Worm (Caenorhabditis elegans) whole organism, L4 larva: Measurements from ENCODE around the gene F57C2.5.

ENCODE experiments used
- F37D6.2 ChIP-seq: sonication (generic microtip); optimal IDR thresholded peaks from 2 replicates; lab custom pipeline; 2016; ENCODE audit warnings: mild to moderate bottlenecking, missing genetic modification characterization, missing compliant biosample characterization
- ZK546.5 ChIP-seq, 2 experiments: sonication (generic microtip); optimal IDR thresholded peaks; 2 replicates each; lab custom pipeline; 2017; ENCODE audit warnings: missing biosample characterization in 2 of 2, missing genetic modification characterization in 2 of 2
- ceh-20 ChIP-seq: fragments of 200-800 bp; sonication (Bioruptor generic); IDR thresholded peaks from 2 replicates; pipeline ENCODE4 v1.3.6; 2022; ENCODE audit warnings: missing genetic modification reagents, missing genetic modification characterization, missing compliant biosample characterization
- ceh-44 ChIP-seq: fragments of 200-800 bp; sonication (Bioruptor generic); IDR thresholded peaks from 2 replicates; pipeline ENCODE4 v1.3.6; 2022; ENCODE audit warnings: missing genetic modification reagents, missing genetic modification characterization, missing compliant biosample characterization
- ctbp-1 ChIP-seq: fragments of 200-800 bp; sonication (Bioruptor generic); IDR thresholded peaks from 2 replicates; pipeline ENCODE4 v1.3.6; 2022; ENCODE audit warnings: missing genetic modification reagents, missing genetic modification characterization, missing compliant biosample characterization
- daf-16 ChIP-seq, 3 experiments: sonication (generic microtip); optimal IDR thresholded peaks; 2 replicates each; lab custom pipeline; 2016 to 2017; ENCODE audit warnings: missing genetic modification characterization in 3 of 3, missing genetic modification reagents in 3 of 3, mild to moderate bottlenecking in 2 of 3, missing compliant biosample characterization in 2 of 3, missing biosample characterization in 1 of 3, moderate library complexity in 1 of 3
- daf-19 ChIP-seq: fragments of 200-800 bp; sonication (Bioruptor generic); conservative IDR thresholded peaks from 2 replicates; pipeline ENCODE4 v1.3.6; 2022; ENCODE audit warnings: missing genetic modification characterization, missing compliant biosample characterization
- daf-8 ChIP-seq: fragments of 200-800 bp; sonication (Bioruptor generic); IDR thresholded peaks from 2 replicates; pipeline ENCODE4 v1.3.6; 2022; ENCODE audit warnings: missing genetic modification characterization, missing compliant biosample characterization
- dmd-6 ChIP-seq: fragments of 200-800 bp; sonication (Bioruptor generic); IDR thresholded peaks from 2 replicates; pipeline ENCODE4 v1.3.6; 2022; ENCODE audit warnings: missing genetic modification reagents, missing genetic modification characterization, missing compliant biosample characterization
- dpl-1 ChIP-seq: fragments of 150-350 bp; optimal IDR thresholded peaks from 2 replicates; lab custom pipeline; 2014; ENCODE audit warnings: missing biosample characterization, missing genetic modification reagents, missing genetic modification characterization
- dve-1 ChIP-seq: sonication (generic microtip); optimal IDR thresholded peaks from 2 replicates; lab custom pipeline; 2017; ENCODE audit warnings: antibody characterized with exemption, mild to moderate bottlenecking, missing genetic modification characterization, missing compliant biosample characterization; ENCODE audit not compliant: insufficient read depth
- fkh-10 ChIP-seq: fragments of 150-350 bp; optimal IDR thresholded peaks from 2 replicates; lab custom pipeline; 2014; ENCODE audit warnings: missing biosample characterization, missing genetic modification reagents, missing genetic modification characterization
- hif-1 ChIP-seq, 2 experiments: sonication (generic microtip); optimal IDR thresholded peaks; 2 replicates each; lab custom pipeline; 2016 to 2017; ENCODE audit warnings: missing compliant biosample characterization in 2 of 2, missing genetic modification characterization in 2 of 2, missing genetic modification reagents in 2 of 2, missing genotype in 2 of 2, mild to moderate bottlenecking in 1 of 2
- hlh-11 ChIP-seq: fragments of 200-800 bp; sonication (Bioruptor generic); optimal IDR thresholded peaks from 2 replicates; lab custom pipeline; 2018; ENCODE audit warnings: mild to moderate bottlenecking, missing genetic modification characterization, missing compliant biosample characterization
- hlh-30 ChIP-seq: sonication (generic microtip); optimal IDR thresholded peaks from 2 replicates; lab custom pipeline; 2017; ENCODE audit warnings: antibody characterized with exemption, mild to moderate bottlenecking, missing genetic modification characterization, missing compliant biosample characterization; ENCODE audit not compliant: insufficient read depth
- hmg-1.1 ChIP-seq: fragments of 200-800 bp; sonication (Bioruptor generic); IDR thresholded peaks from 2 replicates; pipeline ENCODE4 v1.3.6; 2022; ENCODE audit warnings: missing genetic modification reagents, missing genetic modification characterization, missing compliant biosample characterization
- lim-7 ChIP-seq: fragments of 200-800 bp; sonication (Bioruptor generic); IDR thresholded peaks from 2 replicates; pipeline ENCODE4 v1.3.6; 2022; ENCODE audit warnings: missing genetic modification characterization, missing compliant biosample characterization
- lin-13 ChIP-seq: fragments of 150-350 bp; optimal IDR thresholded peaks from 2 replicates; lab custom pipeline; 2014; ENCODE audit warnings: missing biosample characterization, missing genetic modification reagents, missing genetic modification characterization
- lin-38 ChIP-seq: fragments of 200-800 bp; sonication (Bioruptor generic); IDR thresholded peaks from 2 replicates; pipeline ENCODE4 v1.3.6; 2022; ENCODE audit warnings: missing genetic modification reagents, missing genetic modification characterization, missing compliant biosample characterization
- lsy-2 ChIP-seq, 2 experiments: fragments of 150-350 bp in 1 of 2; sonication (generic microtip) in 1 of 2; optimal IDR thresholded peaks; 2 replicates each; lab custom pipeline; 2014 to 2017; ENCODE audit warnings: missing biosample characterization in 2 of 2, missing genetic modification characterization in 2 of 2
- mep-1 ChIP-seq: fragments of 150-350 bp; sonication (generic microtip); optimal IDR thresholded peaks from 3 replicates; lab custom pipeline; 2014; ENCODE audit warnings: missing biosample characterization, missing genetic modification characterization
- mes-2 ChIP-seq: sonication (generic microtip); optimal IDR thresholded peaks from 2 replicates; lab custom pipeline; 2016; ENCODE audit warnings: missing genotype, mild to moderate bottlenecking, missing genetic modification characterization, missing compliant biosample characterization; ENCODE audit not compliant: poor library complexity, severe bottlenecking
- nhr-10 ChIP-seq: fragments of 150-350 bp; optimal IDR thresholded peaks from 2 replicates; lab custom pipeline; 2014; ENCODE audit warnings: missing biosample characterization, missing genetic modification characterization
- nhr-102 ChIP-seq: sonication (generic microtip); optimal IDR thresholded peaks from 2 replicates; lab custom pipeline; 2016; ENCODE audit warnings: mild to moderate bottlenecking, missing genetic modification characterization, moderate library complexity, missing compliant biosample characterization
- nhr-11 ChIP-seq: fragments of 150-350 bp; optimal IDR thresholded peaks from 2 replicates; lab custom pipeline; 2014; ENCODE audit warnings: missing biosample characterization, missing genetic modification characterization
- nhr-28 ChIP-seq: fragments of 150-350 bp; optimal IDR thresholded peaks from 2 replicates; lab custom pipeline; 2014; ENCODE audit warnings: missing biosample characterization, missing genetic modification characterization
- nhr-41 ChIP-seq: fragments of 200-800 bp; sonication (Bioruptor generic); IDR thresholded peaks from 2 replicates; pipeline ENCODE4 v1.3.6; 2022; ENCODE audit warnings: missing genetic modification reagents, missing genetic modification characterization, missing compliant biosample characterization
- nhr-6 ChIP-seq: fragments of 150-350 bp; optimal IDR thresholded peaks from 2 replicates; lab custom pipeline; 2014; ENCODE audit warnings: missing biosample characterization, missing genetic modification characterization
- nhr-77 ChIP-seq: fragments of 150-350 bp; optimal IDR thresholded peaks from 2 replicates; lab custom pipeline; 2014; ENCODE audit warnings: missing biosample characterization, missing genetic modification characterization
- pha-4 ChIP-seq, 2 experiments: fragments of 150-350 bp in 1 of 2; fragments of 200-800 bp in 1 of 2; sonication (Bioruptor generic) in 1 of 2; IDR thresholded peaks in 1 of 2; optimal IDR thresholded peaks in 1 of 2; 2 replicates each; pipeline versions ENCODE4 v1.3.6 to Lab custom; 2014 to 2022; ENCODE audit warnings: missing genetic modification characterization in 2 of 2, missing genetic modification reagents in 2 of 2, missing biosample characterization in 1 of 2, missing compliant biosample characterization in 1 of 2
- pqm-1 ChIP-seq: sonication (generic microtip); optimal IDR thresholded peaks from 2 replicates; lab custom pipeline; 2017; ENCODE audit warnings: missing biosample characterization, missing genetic modification characterization
- rbr-2 ChIP-seq: sonication (generic microtip); optimal IDR thresholded peaks from 2 replicates; lab custom pipeline; 2016; ENCODE audit warnings: missing genotype, missing genetic modification characterization, missing compliant biosample characterization
- spr-1 ChIP-seq: sonication (generic microtip); optimal IDR thresholded peaks from 2 replicates; lab custom pipeline; 2016; ENCODE audit warnings: mild to moderate bottlenecking, missing genetic modification characterization, missing compliant biosample characterization
- unc-130 ChIP-seq: sonication (generic microtip); optimal IDR thresholded peaks from 2 replicates; lab custom pipeline; 2016; ENCODE audit warnings: missing genetic modification reagents, missing genetic modification characterization, missing compliant biosample characterization
- unc-62 ChIP-seq, 3 experiments: fragments of 150-350 bp in 1 of 3; sonication (generic microtip); optimal IDR thresholded peaks in 2 of 3; peaks in 1 of 3; 1 replicate in 1 of 3; 2 replicates in 2 of 3; lab custom pipeline; 2014 to 2017; ENCODE audit warnings: missing biosample characterization in 3 of 3, missing genetic modification characterization in 3 of 3, missing genetic modification reagents in 3 of 3, missing genotype in 1 of 3
- vab-7 ChIP-seq: fragments of 200-800 bp; sonication (Bioruptor generic); IDR thresholded peaks from 2 replicates; pipeline ENCODE4 v1.3.6; 2022; ENCODE audit warnings: missing genetic modification reagents, missing genetic modification characterization, missing compliant biosample characterization
- zag-1 ChIP-seq: fragments of 150-350 bp; optimal IDR thresholded peaks from 2 replicates; lab custom pipeline; 2014; ENCODE audit warnings: missing biosample characterization, missing genetic modification characterization
- ztf-7 ChIP-seq: fragments of 150-350 bp; optimal IDR thresholded peaks from 2 replicates; lab custom pipeline; 2014; ENCODE audit warnings: missing biosample characterization, missing genetic modification characterization

The F57C2.5 gene

DNA sequence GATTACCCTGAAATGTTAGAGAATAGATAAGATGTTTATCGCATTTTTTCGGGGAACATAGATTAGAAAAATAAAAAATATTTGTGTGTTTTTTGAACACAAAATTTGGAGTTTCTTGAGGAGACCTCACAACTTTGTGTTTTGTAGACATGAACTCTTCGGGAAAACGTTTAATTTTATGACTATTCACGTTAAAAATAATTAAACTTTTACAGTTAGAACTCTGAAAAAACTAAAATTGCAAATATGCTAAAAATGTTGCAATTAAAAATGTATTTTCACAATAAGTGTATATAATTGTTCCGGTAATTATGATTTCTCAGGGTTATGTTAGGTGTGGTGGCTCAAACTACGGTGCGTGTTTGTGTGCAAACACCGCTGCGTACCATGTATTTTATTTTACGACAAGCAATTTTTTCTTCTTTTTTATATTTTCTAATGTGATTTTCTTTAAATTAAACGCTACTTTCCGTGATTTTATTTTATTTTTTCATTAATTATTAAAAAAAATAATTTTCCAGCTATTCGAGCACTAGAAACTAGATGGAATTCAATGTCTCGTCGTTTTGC is at the start of gene F57C2.5, which contains the start of gene spat-1:
TSS of gene F57C2.5 (minus strand) at position 7 of the 570 bp plus-strand sequence.
TSS of gene spat-1 (plus strand) at position 520 of the 570 bp plus-strand sequence.
- peak; percentile 45 for TF ChIP-seq nhr-11 (tag; lab: Kevin White, UChicago)
- TF ChIP-seq mep-1: peak; percentile 75
- TF ChIP-seq vab-7 (GFP tag; lab: Robert Waterston, UW): peak; percentile 59; the same call in 1 of the 2 replicates
- peak; percentile 94 for TF ChIP-seq nhr-77 (tag; lab: Kevin White, UChicago)
- peak; percentile 59; the same call in 1 of the 2 replicates for TF ChIP-seq ceh-44 (GFP tag; lab: Robert Waterston, UW)
- TF ChIP-seq unc-130: peak; percentile 88
- TF ChIP-seq rbr-2 (tag; lab: Kevin White, UChicago): peak; percentile 63
- TF ChIP-seq nhr-10 (tag; lab: Kevin White, UChicago): no peak
- peak; percentile 36 for TF ChIP-seq spr-1 (tag; lab: Kevin White, UChicago)
- TF ChIP-seq hlh-30 (tag; lab: Kevin White, UChicago): peak; percentile 26
- peak; percentile 10; the same call in 1 of the 2 replicates for TF ChIP-seq pha-4 (GFP tag; IDR thresholded peaks at IDR 0.05; lab: Robert Waterston, UW)
- peak; percentile 49 for TF ChIP-seq pha-4 (tag; optimal IDR thresholded peaks at IDR 0.05; lab: Kevin White, UChicago)
- no peak for TF ChIP-seq lin-13 (GFP tag; lab: Kevin White, UChicago)
- peak; percentile 29 for TF ChIP-seq nhr-6 (tag; lab: Kevin White, UChicago)
- 0 out of 2 replicates have a peak, but pooled peaks have one; percentile 16 for TF ChIP-seq ceh-20 (GFP tag; lab: Robert Waterston, UW)
- TF ChIP-seq unc-62 (GFP tag; optimal IDR thresholded peaks at IDR 0.05 in 1 of 2; lab: Kevin White, UChicago): peak in 1 of 2 experiments; percentile 73
- TF ChIP-seq unc-62 (tag; optimal IDR thresholded peaks at IDR 0.05; lab: Kevin White, UChicago): no peak
- TF ChIP-seq lsy-2 (tag; optimal IDR thresholded peaks at IDR 0.05; lab: Kevin White, UChicago): peak; percentile 86 to 98
- no peak for TF ChIP-seq lim-7 (GFP tag; lab: Robert Waterston, UW)
- TF ChIP-seq lin-38 (GFP tag; lab: Robert Waterston, UW): peak; percentile 54
- no peak for TF ChIP-seq zag-1 (tag; lab: Kevin White, UChicago)
- peak; percentile 61 for TF ChIP-seq dpl-1 (GFP tag; lab: Kevin White, UChicago)
- peak; percentile 28 for TF ChIP-seq hlh-11 (tag; lab: Kevin White, UChicago)
- TF ChIP-seq mes-2 (tag; lab: Kevin White, UChicago): peak; percentile 87
- no peak for TF ChIP-seq daf-16 (GFP tag; optimal IDR thresholded peaks at IDR 0.05; lab: Kevin White, UChicago)
- TF ChIP-seq daf-16 (tag; optimal IDR thresholded peaks at IDR 0.05; lab: Kevin White, UChicago): peak; percentile 90
- TF ChIP-seq pqm-1 (tag; lab: Kevin White, UChicago): peak; percentile 55
- TF ChIP-seq hif-1 (tag; optimal IDR thresholded peaks at IDR 0.05; lab: Kevin White, UChicago): peak in 1 of 2 experiments; percentile 86
- peak; percentile 29 for TF ChIP-seq ztf-7 (tag; lab: Kevin White, UChicago)
- TF ChIP-seq F37D6.2 (tag; lab: Kevin White, UChicago): peak; percentile 22
- no peak for TF ChIP-seq fkh-10 (GFP tag; lab: Kevin White, UChicago)
- peak; percentile 53; the same call in 1 of the 2 replicates for TF ChIP-seq hmg-1.1 (GFP tag; lab: Robert Waterston, UW)
- TF ChIP-seq dve-1: peak; percentile 58
- peak; percentile 48 for TF ChIP-seq nhr-28
- TF ChIP-seq daf-8: no peak
- TF ChIP-seq daf-19 (GFP tag; lab: Robert Waterston, UW): no peak

DNA sequence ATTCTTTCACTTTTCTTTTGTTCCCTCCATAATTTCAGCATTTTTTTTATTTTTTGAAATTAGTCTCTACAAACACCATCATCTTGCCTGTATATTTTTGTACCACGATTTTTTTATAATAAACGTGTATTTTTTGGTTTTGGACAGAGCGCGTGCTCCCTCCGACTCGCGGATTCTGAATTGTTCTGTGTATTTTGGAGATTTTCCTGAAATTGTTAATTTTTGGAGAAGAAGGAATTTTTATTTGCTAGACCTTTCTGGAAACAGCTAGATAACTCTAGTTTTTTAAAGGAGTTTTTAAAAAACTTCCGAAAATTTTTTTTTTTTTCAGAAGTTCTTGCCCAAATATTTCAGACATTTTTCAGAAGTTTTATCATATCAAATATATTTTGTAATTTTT is 48.4 kb upstream of the F57C2.5 start, which contains the start of gene C01G12.13:
TSS of gene C01G12.13 (plus strand) at position 301 of the 400 bp plus-strand sequence.
- TF ChIP-seq lin-13 (GFP tag; lab: Kevin White, UChicago) (no peak), ZK546.5 (tag; optimal IDR thresholded peaks at IDR 0.05; lab: Kevin White, UChicago) (no peak), ctbp-1 (GFP tag; lab: Robert Waterston, UW) (no peak), F37D6.2 (tag; lab: Kevin White, UChicago) (no peak), nhr-41 (no peak), nhr-102 (tag; lab: Kevin White, UChicago) (no peak), dmd-6 (GFP tag; lab: Robert Waterston, UW) (no peak), unc-130 (no peak)
